Worm (Caenorhabditis elegans): ENCODE results near the gene Y110A2AL.10.

- no peak for TF ChIP-seq K02D7.2 (tag; optimal IDR thresholded peaks at IDR 0.05)
- TF ChIP-seq hlh-30 (tag; optimal IDR thresholded peaks at IDR 0.05; ENCODE audit: insufficient read depth), result no peak
- TF ChIP-seq odd-2 (tag; optimal IDR thresholded peaks at IDR 0.05), result no peak
Measured at ce11 chrII:2822435-2822920, 49.2 kb downstream of the Y110A2AL.10 start, which contains the start of the genes fut-4 and K12H6.10.
